Worm (Caenorhabditis elegans) whole organism, midembryonic: ENCODE measurements around the gene snb-7.

Experiments
- klf-2 ChIP-seq: fragments of 200-800 bp; sonication (Bioruptor generic); conservative IDR thresholded peaks from 2 replicates; pipeline ENCODE4 v1.3.6; 2022; ENCODE audit warnings: missing genetic modification reagents, missing genetic modification characterization, missing compliant biosample characterization
- med-1 ChIP-seq: sonication (generic microtip); optimal IDR thresholded peaks from 2 replicates; lab custom pipeline; 2017; ENCODE audit warnings: missing genetic modification characterization, mild to moderate bottlenecking, missing compliant biosample characterization, antibody characterized with exemption, missing genetic modification reagents; ENCODE audit not compliant: insufficient read depth
- ref-1 ChIP-seq: fragments of 200-800 bp; sonication (Bioruptor generic); conservative IDR thresholded peaks from 2 replicates; pipeline ENCODE4 v1.3.6; 2022; ENCODE audit warnings: missing genetic modification reagents, missing genetic modification characterization, missing compliant biosample characterization
- tab-1 ChIP-seq: fragments of 200-800 bp; sonication (Bioruptor generic); IDR thresholded peaks from 2 replicates; pipeline ENCODE4 v1.3.6; 2022; ENCODE audit warnings: missing genetic modification characterization, missing compliant biosample characterization

- TF ChIP-seq med-1 (no peak), klf-2 (no peak), ref-1 (GFP tag; lab: Robert Waterston, UW) (no peak), tab-1 (no peak)
Measured at ce11 chrIV:12596960-12597359, 36.3 kb downstream of the snb-7 start.
